Worm (Caenorhabditis elegans) whole organism, L3 larva: ENCODE measurements around the gene fipr-25.
A peak's percentile ranks its signal among the peaks of the same experiment; 100 is the strongest.

Experiments used
- ama-1 ChIP-seq: fragments of 150-350 bp; optimal IDR thresholded peaks from 2 replicates; lab custom pipeline; 2018
- ceh-16 ChIP-seq: sonication (generic microtip); optimal IDR thresholded peaks from 2 replicates; lab custom pipeline; 2017; ENCODE audit warnings: missing biosample characterization, missing genetic modification characterization
- ceh-28 ChIP-seq: fragments of 150-350 bp; optimal IDR thresholded peaks from 2 replicates; lab custom pipeline; 2014; ENCODE audit warnings: missing biosample characterization, missing genetic modification reagents, missing genetic modification characterization
- ceh-82 ChIP-seq: fragments of 150-350 bp; optimal IDR thresholded peaks from 2 replicates; lab custom pipeline; 2014; ENCODE audit warnings: missing biosample characterization, missing genetic modification characterization
- ceh-9 ChIP-seq: sonication (generic microtip); optimal IDR thresholded peaks from 2 replicates; lab custom pipeline; 2018; ENCODE audit warnings: missing biosample characterization, missing genetic modification characterization
- daf-12 ChIP-seq: fragments of 150-350 bp; optimal IDR thresholded peaks from 2 replicates; lab custom pipeline; 2014; ENCODE audit warnings: missing biosample characterization, missing genetic modification reagents, missing genetic modification characterization
- elt-2 ChIP-seq: sonication (generic microtip); optimal IDR thresholded peaks from 2 replicates; lab custom pipeline; 2016; ENCODE audit warnings: missing genetic modification reagents, mild to moderate bottlenecking, missing genetic modification characterization, missing compliant biosample characterization
- elt-3 ChIP-seq, 3 experiments: fragments of 150-350 bp in 1 of 3; sonication (generic microtip) in 2 of 3; optimal IDR thresholded peaks; 2 replicates in 2 of 3; 4 replicates in 1 of 3; lab custom pipeline; 2014 to 2017; ENCODE audit warnings: missing biosample characterization in 3 of 3, missing genetic modification characterization in 3 of 3
- eor-1 ChIP-seq, 2 experiments: fragments of 150-350 bp; optimal IDR thresholded peaks; 2 replicates each; lab custom pipeline; 2014 to 2018; ENCODE audit warnings: missing biosample characterization in 2 of 2, missing genetic modification characterization in 2 of 2
- fkh-2 ChIP-seq: fragments of 150-350 bp; optimal IDR thresholded peaks from 2 replicates; lab custom pipeline; 2014; ENCODE audit warnings: missing biosample characterization, missing genetic modification reagents, missing genetic modification characterization
- fos-1 ChIP-seq: fragments of 150-350 bp; optimal IDR thresholded peaks from 2 replicates; lab custom pipeline; 2014; ENCODE audit warnings: missing biosample characterization, missing genetic modification characterization
- hmg-11 ChIP-seq: sonication (generic microtip); optimal IDR thresholded peaks from 2 replicates; lab custom pipeline; 2016; ENCODE audit warnings: missing genetic modification characterization, missing compliant biosample characterization
- lin-39 ChIP-seq: fragments of 150-350 bp; optimal IDR thresholded peaks from 2 replicates; lab custom pipeline; 2018; ENCODE audit warnings: missing biosample characterization, missing genetic modification reagents, missing genetic modification characterization
- mdl-1 ChIP-seq: fragments of 150-350 bp; optimal IDR thresholded peaks from 2 replicates; lab custom pipeline; 2014; ENCODE audit warnings: missing biosample characterization, missing genetic modification characterization
- nfya-1 ChIP-seq: sonication (generic microtip); optimal IDR thresholded peaks from 2 replicates; lab custom pipeline; 2017; ENCODE audit warnings: missing genetic modification characterization, mild to moderate bottlenecking, missing compliant biosample characterization, antibody characterized with exemption, moderate library complexity; ENCODE audit not compliant: insufficient read depth
- nhr-11 ChIP-seq: fragments of 150-350 bp; optimal IDR thresholded peaks from 2 replicates; lab custom pipeline; 2014; ENCODE audit warnings: missing biosample characterization, missing genetic modification characterization
- nhr-12 ChIP-seq: fragments of 150-350 bp; optimal IDR thresholded peaks from 2 replicates; lab custom pipeline; 2014; ENCODE audit warnings: missing biosample characterization, missing genetic modification characterization
- nhr-23 ChIP-seq: fragments of 150-350 bp; optimal IDR thresholded peaks from 2 replicates; lab custom pipeline; 2014; ENCODE audit warnings: missing biosample characterization, missing genetic modification reagents, missing genetic modification characterization
- nhr-28 ChIP-seq: fragments of 150-350 bp; optimal IDR thresholded peaks from 2 replicates; lab custom pipeline; 2014; ENCODE audit warnings: missing biosample characterization, missing genetic modification characterization
- nhr-43 ChIP-seq: sonication (generic microtip); optimal IDR thresholded peaks from 2 replicates; lab custom pipeline; 2016; ENCODE audit warnings: mild to moderate bottlenecking, missing genetic modification characterization, missing compliant biosample characterization; ENCODE audit not compliant: poor library complexity, severe bottlenecking
- nhr-67 ChIP-seq: fragments of 150-350 bp; optimal IDR thresholded peaks from 2 replicates; lab custom pipeline; 2014; ENCODE audit warnings: missing biosample characterization, missing genetic modification characterization
- nhr-76 ChIP-seq: fragments of 150-350 bp; sonication (generic microtip); optimal IDR thresholded peaks from 5 replicates; lab custom pipeline; 2014; ENCODE audit warnings: missing biosample characterization, missing genetic modification characterization
- nhr-77 ChIP-seq: fragments of 150-350 bp; optimal IDR thresholded peaks from 2 replicates; lab custom pipeline; 2014; ENCODE audit warnings: missing biosample characterization, missing genetic modification characterization
- pha-4 ChIP-seq: fragments of 150-350 bp; optimal IDR thresholded peaks from 2 replicates; lab custom pipeline; 2014; ENCODE audit warnings: missing biosample characterization, missing genetic modification reagents, missing genetic modification characterization
- pqm-1 ChIP-seq: fragments of 150-350 bp; optimal IDR thresholded peaks from 2 replicates; lab custom pipeline; 2017; ENCODE audit warnings: missing biosample characterization, missing genetic modification characterization, inconsistent platforms
- sea-2 ChIP-seq: fragments of 150-350 bp; sonication (generic microtip); optimal IDR thresholded peaks from 4 replicates; lab custom pipeline; 2014; ENCODE audit warnings: missing biosample characterization, missing genetic modification reagents, missing genetic modification characterization
- unc-39 ChIP-seq: sonication (generic microtip); optimal IDR thresholded peaks from 4 replicates; lab custom pipeline; 2017; ENCODE audit warnings: missing biosample characterization, missing genetic modification characterization
- unc-62 ChIP-seq: fragments of 150-350 bp; sonication (generic microtip); optimal IDR thresholded peaks from 4 replicates; lab custom pipeline; 2014; ENCODE audit warnings: missing biosample characterization, missing genetic modification reagents, missing genetic modification characterization
- zag-1 ChIP-seq: fragments of 150-350 bp; optimal IDR thresholded peaks from 2 replicates; lab custom pipeline; 2014; ENCODE audit warnings: missing biosample characterization, missing genetic modification characterization

fipr-25 gene

ce11 chrV:1978968-1979367, 21.8 kb downstream of the fipr-25 start, which contains the start of gene T08B1.4:
TSS of gene T08B1.4 (plus strand) at chrV:1979268.
- no peak for TF ChIP-seq daf-12
- TF ChIP-seq nhr-67 (tag; lab: Kevin White, UChicago): no peak

ce11 chrV:1986954-1987353, 29.7 kb downstream of the fipr-25 start, which contains the start of gene T08B1.1:
TSS of gene T08B1.1 (minus strand) at chrV:1987045.
- TF ChIP-seq elt-2 (tag; lab: Kevin White, UChicago): peak; percentile 88
- no peak for TF ChIP-seq nhr-12 (tag; lab: Kevin White, UChicago)
- TF ChIP-seq ceh-9 (tag; lab: Kevin White, UChicago): no peak
- TF ChIP-seq pqm-1: peak; percentile 74
- no peak for TF ChIP-seq fos-1 (tag; lab: Kevin White, UChicago)

- no peak for TF ChIP-seq nhr-43 (tag; lab: Kevin White, UChicago)
- TF ChIP-seq nhr-67 (tag; lab: Kevin White, UChicago): no peak
- TF ChIP-seq mdl-1 (tag; lab: Kevin White, UChicago): no peak
- no peak for TF ChIP-seq nhr-11 (tag; lab: Kevin White, UChicago)
- peak; percentile 69 for TF ChIP-seq elt-2 (tag; lab: Kevin White, UChicago)
- TF ChIP-seq nhr-12 (tag; lab: Kevin White, UChicago): no peak
- no peak for TF ChIP-seq hmg-11 (tag; lab: Kevin White, UChicago)
- TF ChIP-seq eor-1 (tag; optimal IDR thresholded peaks at IDR 0.05; lab: Kevin White, UChicago): no peak
- no peak for TF ChIP-seq nhr-77
- TF ChIP-seq pqm-1: peak; percentile 28
- no peak for TF ChIP-seq fos-1 (tag; lab: Kevin White, UChicago)
- no peak for TF ChIP-seq ama-1 (lab: Kevin White, UChicago)
- no peak for TF ChIP-seq zag-1 (tag; lab: Kevin White, UChicago)
- TF ChIP-seq nhr-28 (tag; lab: Kevin White, UChicago): no peak
- no peak for TF ChIP-seq nhr-76
- TF ChIP-seq sea-2: no peak
Observed at ce11 chrV:1989220-1989619, 32.0 kb downstream of the fipr-25 start.

ce11 chrV:1991381-1991780, 34.2 kb downstream of the fipr-25 start:
- TF ChIP-seq nhr-23 (tag; lab: Kevin White, UChicago) (no peak), nhr-76 (no peak)
- TF ChIP-seq, all 47 proteins: peak for 0

- TF ChIP-seq unc-62 (GFP tag; lab: Kevin White, UChicago) (no peak), elt-3 (tag; optimal IDR thresholded peaks at IDR 0.05; lab: Kevin White, UChicago) (no peak), ceh-28 (tag; lab: Kevin White, UChicago) (no peak), ceh-16 (tag; lab: Kevin White, UChicago) (no peak), nhr-11 (tag; lab: Kevin White, UChicago) (no peak), unc-39 (tag; lab: Kevin White, UChicago) (no peak), nhr-76 (no peak), hmg-11 (tag; lab: Kevin White, UChicago) (no peak), ceh-82 (tag; lab: Kevin White, UChicago) (no peak), nfya-1 (no peak), nhr-23 (tag; lab: Kevin White, UChicago) (no peak), ceh-9 (tag; lab: Kevin White, UChicago) (no peak), eor-1 (tag; optimal IDR thresholded peaks at IDR 0.05; lab: Kevin White, UChicago) (no peak), mdl-1 (tag; lab: Kevin White, UChicago) (no peak), ama-1 (lab: Kevin White, UChicago) (no peak), fkh-2 (tag; lab: Kevin White, UChicago) (no peak), lin-39 (no peak)
Observed at ce11 chrV:1992515-1992968, 35.3 kb downstream of the fipr-25 start, which contains the start of gene tnt-4. TSS of gene tnt-4 (minus strand) at chrV:1992918.

ce11 chrV:1998358-1998757, 41.1 kb downstream of the fipr-25 start:
- TF ChIP-seq ama-1 (lab: Kevin White, UChicago) (no peak), pha-4 (peak; percentile 7), elt-2 (tag; lab: Kevin White, UChicago) (peak; percentile 45)
- TF ChIP-seq, all 47 proteins: peak for 2
